Fruit fly (Drosophila melanogaster): ENCODE data around the gene rept.

DNA sequence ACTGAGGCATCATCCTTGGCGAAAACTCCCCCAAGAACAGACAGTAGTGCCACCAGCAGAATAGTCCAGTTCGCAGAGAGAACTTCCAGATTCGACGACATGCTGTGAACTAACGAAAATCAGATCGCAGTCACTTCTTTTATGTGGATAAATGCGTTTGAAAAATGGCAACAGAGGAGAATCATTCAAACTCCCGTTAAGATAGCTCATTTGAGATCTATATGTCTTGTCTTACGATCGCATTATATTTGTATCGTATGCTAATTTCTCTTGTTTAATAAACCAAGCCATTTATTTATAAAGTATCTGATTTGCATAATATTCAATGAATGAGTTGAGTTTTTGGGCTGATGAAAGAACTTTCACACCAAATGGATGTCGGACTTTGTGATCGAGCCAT, 25.6 kb downstream of the rept start, which contains the start of gene CG14089:
- TF ChIP-seq CG8478 (optimal IDR thresholded peaks at IDR 0.05) = no peak
- TF ChIP-seq usp (GFP tag; optimal IDR thresholded peaks at IDR 0.05) = no peak
- TF ChIP-seq pan (optimal IDR thresholded peaks at IDR 0.05) = no peak
- no peak for TF ChIP-seq psq (optimal IDR thresholded peaks at IDR 0.05)
- no peak for TF ChIP-seq EcR (GFP tag; optimal IDR thresholded peaks at IDR 0.05)
- no peak for TF ChIP-seq Dll (optimal IDR thresholded peaks at IDR 0.05)
